Fruit fly (Drosophila melanogaster) whole organism, embryonic: ENCODE results near the gene Awh.

ENCODE experiments used
- Bdp1 ChIP-seq: fragments of 200-800 bp; sonication (Bioruptor generic); optimal IDR thresholded peaks from 3 replicates; lab custom pipeline; 2016; ENCODE audit warnings: missing biosample characterization, missing genetic modification characterization
- CG11085 ChIP-seq: fragments of 200-800 bp; sonication (Bioruptor generic); IDR thresholded peaks from 2 replicates; pipeline ENCODE4 v1.3.6; 2022; ENCODE audit warnings: missing biosample characterization, missing genetic modification characterization
- CG11504 ChIP-seq: fragments of 200-800 bp; sonication (Bioruptor generic); optimal IDR thresholded peaks from 3 replicates; lab custom pipeline; 2019; ENCODE audit warnings: missing biosample characterization, mild to moderate bottlenecking, missing genetic modification characterization, moderate library complexity
- CG12299 ChIP-seq: fragments of 200-800 bp; sonication (Bioruptor generic); optimal IDR thresholded peaks from 2 replicates; lab custom pipeline; 2018; ENCODE audit warnings: missing biosample characterization, mild to moderate bottlenecking, missing genetic modification characterization
- CG13424 ChIP-seq: fragments of 200-800 bp; sonication (Bioruptor generic); optimal IDR thresholded peaks from 2 replicates; lab custom pipeline; 2019; ENCODE audit warnings: missing biosample characterization, mild to moderate bottlenecking, missing genetic modification characterization, moderate library complexity
- CG13775 ChIP-seq: fragments of 200-800 bp; sonication (Bioruptor generic); optimal IDR thresholded peaks from 3 replicates; lab custom pipeline; 2017; ENCODE audit warnings: missing biosample characterization, mild to moderate bottlenecking, missing genetic modification characterization
- CG17328 ChIP-seq: fragments of 200-800 bp; sonication (Bioruptor generic); IDR thresholded peaks from 2 replicates; pipeline ENCODE4 v1.3.6; 2022; ENCODE audit warnings: missing biosample characterization, missing genetic modification characterization
- CG17361 ChIP-seq: fragments of 200-800 bp; sonication (Bioruptor generic); IDR thresholded peaks from 3 replicates; pipeline ENCODE4 v1.3.6; 2022; ENCODE audit warnings: missing biosample characterization, missing genetic modification characterization
- CG17568 ChIP-seq: fragments of 200-800 bp; sonication (Bioruptor generic); optimal IDR thresholded peaks from 2 replicates; lab custom pipeline; 2018; ENCODE audit warnings: missing biosample characterization, mild to moderate bottlenecking, missing genetic modification characterization, moderate library complexity
- CG18476 ChIP-seq: fragments of 200-800 bp; sonication (Bioruptor generic); optimal IDR thresholded peaks from 2 replicates; lab custom pipeline; 2016; ENCODE audit warnings: missing biosample characterization, mild to moderate bottlenecking, missing genetic modification characterization
- CG3163 ChIP-seq: fragments of 200-800 bp; sonication (Bioruptor generic); optimal IDR thresholded peaks from 3 replicates; lab custom pipeline; 2016; ENCODE audit warnings: missing biosample characterization, missing genetic modification characterization
- CG34376 ChIP-seq: fragments of 200-800 bp; sonication (Bioruptor generic); optimal IDR thresholded peaks from 2 replicates; lab custom pipeline; 2018; ENCODE audit warnings: missing biosample characterization, mild to moderate bottlenecking, missing genetic modification characterization
- CG4730 ChIP-seq: fragments of 200-800 bp; sonication (Bioruptor generic); IDR thresholded peaks from 2 replicates; pipeline ENCODE4 v1.3.6; 2022; ENCODE audit warnings: missing biosample characterization, missing genetic modification characterization
- CG7372 ChIP-seq: fragments of 200-800 bp; sonication (Bioruptor generic); IDR thresholded peaks from 2 replicates; pipeline ENCODE4 v1.3.6; 2022; ENCODE audit warnings: missing biosample characterization, missing genetic modification characterization
- CG7786 ChIP-seq: fragments of 200-800 bp; sonication (Bioruptor generic); optimal IDR thresholded peaks from 2 replicates; lab custom pipeline; 2016; ENCODE audit warnings: missing biosample characterization, missing genetic modification characterization
- CG8765 ChIP-seq: fragments of 200-800 bp; sonication (Bioruptor generic); IDR thresholded peaks from 2 replicates; pipeline ENCODE4 v1.3.6; 2022; ENCODE audit warnings: missing biosample characterization, missing genetic modification characterization
- Camta ChIP-seq: fragments of 200-800 bp; sonication (Bioruptor generic); optimal IDR thresholded peaks from 2 replicates; lab custom pipeline; 2016; ENCODE audit warnings: missing biosample characterization, missing genetic modification characterization
- Chrac-16 ChIP-seq: fragments of 200-800 bp; sonication (Bioruptor generic); optimal IDR thresholded peaks from 3 replicates; lab custom pipeline; 2016; ENCODE audit warnings: missing biosample characterization, missing genetic modification characterization
- D19A ChIP-seq: fragments of 200-800 bp; optimal IDR thresholded peaks from 3 replicates; lab custom pipeline; 2019; ENCODE audit warnings: missing biosample characterization, mild to moderate bottlenecking, missing genetic modification characterization, moderate library complexity
- Dref ChIP-seq: fragments of 200-800 bp; sonication (Bioruptor generic); IDR thresholded peaks from 2 replicates; pipeline ENCODE4 v1.3.6; 2022; ENCODE audit warnings: missing biosample characterization, missing genetic modification characterization
- Elba2 ChIP-seq: fragments of 200-800 bp; sonication (Bioruptor generic); optimal IDR thresholded peaks from 3 replicates; lab custom pipeline; 2016; ENCODE audit warnings: missing biosample characterization, missing genetic modification characterization
- Gug ChIP-seq: fragments of 200-800 bp; sonication (Bioruptor generic); IDR thresholded peaks from 4 replicates; pipeline ENCODE4 v1.3.6; 2022; ENCODE audit warnings: missing biosample characterization, missing genetic modification characterization
- Hr39 ChIP-seq: fragments of >200 bp; optimal IDR thresholded peaks from 2 replicates; lab custom pipeline; 2017
- Lhr ChIP-seq: fragments of 200-800 bp; sonication (Bioruptor generic); optimal IDR thresholded peaks from 3 replicates; lab custom pipeline; 2017; ENCODE audit warnings: mild to moderate bottlenecking, missing biosample characterization, missing genetic modification reagents, missing genetic modification characterization
- MBD-R2 ChIP-seq: fragments of 200-800 bp; sonication (Bioruptor generic); IDR thresholded peaks from 2 replicates; pipeline ENCODE4 v1.3.6; 2022; ENCODE audit warnings: missing biosample characterization, missing genetic modification characterization
- Med ChIP-seq: fragments of 200-800 bp; sonication (Bioruptor generic); peaks from one replicate; lab custom pipeline; 2016; ENCODE audit warnings: missing biosample characterization, missing genetic modification characterization, mild to moderate bottlenecking, inconsistent platforms, moderate library complexity
- Nf-YC ChIP-seq: fragments of 200-800 bp; optimal IDR thresholded peaks from 3 replicates; lab custom pipeline; 2019; ENCODE audit warnings: missing biosample characterization, mild to moderate bottlenecking, missing genetic modification characterization, moderate library complexity
- Ptx1 ChIP-seq: fragments of 200-800 bp; sonication (Bioruptor generic); IDR thresholded peaks from 2 replicates; pipeline ENCODE4 v1.3.6; 2022; ENCODE audit warnings: missing biosample characterization, missing genetic modification characterization
- Scr ChIP-seq: fragments of 200-800 bp; sonication (Bioruptor generic); IDR thresholded peaks from 2 replicates; pipeline ENCODE4 v1.3.6; 2022; ENCODE audit warnings: missing biosample characterization, missing genetic modification characterization; ENCODE audit not compliant: partially characterized antibody
- Ssrp ChIP-seq: fragments of 200-800 bp; sonication (Bioruptor generic); optimal IDR thresholded peaks from 2 replicates; lab custom pipeline; 2018; ENCODE audit warnings: missing biosample characterization, mild to moderate bottlenecking, missing genetic modification characterization, moderate library complexity
- Trl ChIP-seq, 3 experiments: fragments of >200 bp in 2 of 3; fragments of 200-800 bp in 1 of 3; sonication (Bioruptor generic) in 1 of 3; optimal IDR thresholded peaks; 2 replicates in 1 of 3; 3 replicates in 2 of 3; lab custom pipeline; 2016 to 2017; ENCODE audit warnings: missing biosample characterization in 1 of 3, missing genetic modification characterization in 1 of 3
- Usf ChIP-seq: fragments of 200-800 bp; sonication (Bioruptor generic); optimal IDR thresholded peaks from 2 replicates; lab custom pipeline; 2017; ENCODE audit warnings: missing genotype, missing biosample characterization, missing genetic modification characterization
- ac ChIP-seq: fragments of 200-800 bp; sonication (Bioruptor generic); optimal IDR thresholded peaks from 3 replicates; lab custom pipeline; 2017; ENCODE audit warnings: missing biosample characterization, mild to moderate bottlenecking, missing genetic modification characterization
- bab2 ChIP-seq: fragments of 200-800 bp; sonication (Bioruptor generic); optimal IDR thresholded peaks from 2 replicates; lab custom pipeline; 2016; ENCODE audit warnings: missing biosample characterization, missing genetic modification characterization
- br ChIP-seq: fragments of >200 bp; optimal IDR thresholded peaks from 2 replicates; lab custom pipeline; 2017
- btn ChIP-seq: fragments of 200-800 bp; sonication (Bioruptor generic); optimal IDR thresholded peaks from 2 replicates; lab custom pipeline; 2016; ENCODE audit warnings: missing biosample characterization, missing genetic modification characterization
- esg ChIP-seq: fragments of 200-800 bp; sonication (Bioruptor generic); conservative IDR thresholded peaks from 2 replicates; pipeline ENCODE4 v1.3.6; 2022; ENCODE audit warnings: missing biosample characterization, missing genetic modification characterization
- fd102C ChIP-seq: fragments of 200-800 bp; sonication (Bioruptor generic); optimal IDR thresholded peaks from 2 replicates; lab custom pipeline; 2018; ENCODE audit warnings: missing biosample characterization, mild to moderate bottlenecking, missing genetic modification characterization, moderate library complexity
- grau ChIP-seq: fragments of 200-800 bp; optimal IDR thresholded peaks from 3 replicates; lab custom pipeline; 2019; ENCODE audit warnings: missing biosample characterization, mild to moderate bottlenecking, missing genetic modification characterization, moderate library complexity
- lmd ChIP-seq: fragments of 200-800 bp; sonication (Bioruptor generic); IDR thresholded peaks from 2 replicates; pipeline ENCODE4 v1.3.6; 2022; ENCODE audit warnings: missing biosample characterization, missing genetic modification characterization
- lola ChIP-seq, 3 experiments: fragments of >200 bp in 2 of 3; fragments of 200-800 bp in 1 of 3; sonication (Bioruptor generic) in 1 of 3; optimal IDR thresholded peaks; 2 replicates each; lab custom pipeline; 2017 to 2019; ENCODE audit warnings: missing biosample characterization in 3 of 3, missing genetic modification characterization in 3 of 3, mild to moderate bottlenecking in 1 of 3, moderate library complexity in 1 of 3
- lov ChIP-seq, 2 experiments: fragments of 200-800 bp in 1 of 2; fragments of >200 bp in 1 of 2; sonication (Bioruptor generic) in 1 of 2; IDR thresholded peaks in 1 of 2; optimal IDR thresholded peaks in 1 of 2; 2 replicates in 1 of 2; 3 replicates in 1 of 2; pipeline versions ENCODE4 v1.3.6 to Lab custom; 2017 to 2022; ENCODE audit warnings: missing biosample characterization in 1 of 2, missing genetic modification characterization in 1 of 2
- pb ChIP-seq: fragments of 200-800 bp; sonication (Bioruptor generic); optimal IDR thresholded peaks from 3 replicates; lab custom pipeline; 2016; ENCODE audit warnings: missing biosample characterization, missing genetic modification characterization
- pum ChIP-seq: fragments of 200-800 bp; sonication (Bioruptor generic); optimal IDR thresholded peaks from 2 replicates; lab custom pipeline; 2016; ENCODE audit warnings: missing biosample characterization, missing genetic modification characterization
- pzg ChIP-seq: fragments of 200-800 bp; sonication (Bioruptor generic); optimal IDR thresholded peaks from 3 replicates; lab custom pipeline; 2018; ENCODE audit warnings: missing biosample characterization, mild to moderate bottlenecking, missing genetic modification characterization, moderate library complexity
- slbo ChIP-seq: fragments of 200-800 bp; sonication (Bioruptor generic); IDR thresholded peaks from 2 replicates; pipeline ENCODE4 v1.3.6; 2022; ENCODE audit warnings: missing biosample characterization, missing genetic modification characterization
- ssp ChIP-seq: fragments of 200-800 bp; sonication (Bioruptor generic); IDR thresholded peaks from 2 replicates; pipeline ENCODE4 v1.3.6; 2022; ENCODE audit warnings: missing biosample characterization, missing genetic modification characterization
- stc ChIP-seq: fragments of 200-800 bp; sonication (Bioruptor generic); IDR thresholded peaks from 2 replicates; pipeline ENCODE4 v1.3.6; 2022; ENCODE audit warnings: missing biosample characterization, missing genetic modification characterization
- trem ChIP-seq: fragments of 200-800 bp; optimal IDR thresholded peaks from 3 replicates; lab custom pipeline; 2019; ENCODE audit warnings: missing biosample characterization, mild to moderate bottlenecking, missing genetic modification characterization, moderate library complexity
- vnd ChIP-seq: fragments of 200-800 bp; sonication (Bioruptor generic); IDR thresholded peaks from 3 replicates; pipeline ENCODE4 v1.3.6; 2022; ENCODE audit warnings: missing biosample characterization, missing genetic modification characterization; ENCODE audit not compliant: partially characterized antibody
- zfh1 ChIP-seq: fragments of 200-800 bp; sonication (Bioruptor generic); IDR thresholded peaks from 3 replicates; pipeline ENCODE4 v1.3.6; 2022; ENCODE audit warnings: missing biosample characterization, missing genetic modification characterization

Gene Awh

dm6 chr3L:3875004-3875403, 29.0 kb downstream of the Awh start (continued):
- no peak for TF ChIP-seq btn
- no peak for TF ChIP-seq slbo (GFP tag; lab: Robert Waterston, UW)
- peak; percentile 65; the same call in 2 of the 3 replicates for TF ChIP-seq CG17361 (GFP tag; lab: Robert Waterston, UW)
- TF ChIP-seq ssp (GFP tag; lab: Robert Waterston, UW): peak; percentile 24; the same call in 1 of the 2 replicates
- peak; percentile 18; the same call in 1 of the 2 replicates for TF ChIP-seq lmd (GFP tag; lab: Robert Waterston, UW)
- no peak for TF ChIP-seq CG12299 (tag; lab: Kevin White, UChicago)
- no peak for TF ChIP-seq Nf-YC
- TF ChIP-seq zfh1 (GFP tag; lab: Robert Waterston, UW): peak; percentile 8; the same call in 1 of the 3 replicates
- TF ChIP-seq Ssrp (tag; lab: Kevin White, UChicago): peak; percentile 60
- peak; percentile 64 for TF ChIP-seq Med
- peak; percentile 29; the same call in 1 of the 2 replicates for TF ChIP-seq Ptx1 (GFP tag; lab: Robert Waterston, UW)
- TF ChIP-seq CG3163 (GFP tag; lab: Kevin White, UChicago): no peak
- TF ChIP-seq Lhr (GFP tag; lab: Kevin White, UChicago): peak; percentile 3
- TF ChIP-seq D19A (tag; lab: Kevin White, UChicago): peak; percentile 26
- TF ChIP-seq CG34376 (GFP tag; lab: Kevin White, UChicago): no peak
- peak; percentile 6 for TF ChIP-seq Bdp1 (GFP tag; lab: Kevin White, UChicago)
- TF ChIP-seq Dref (GFP tag; lab: Robert Waterston, UW): no peak
- TF ChIP-seq br (lab: Kevin White, UChicago): no peak
- peak; percentile 36 for TF ChIP-seq fd102C (GFP tag; lab: Kevin White, UChicago)
- TF ChIP-seq lov (optimal IDR thresholded peaks at IDR 0.05; lab: Kevin White, UChicago): no peak
- no peak for TF ChIP-seq lov (GFP tag; IDR thresholded peaks at IDR 0.05; lab: Robert Waterston, UW)
- peak; percentile 30 for TF ChIP-seq CG13424 (tag; lab: Kevin White, UChicago)
- TF ChIP-seq MBD-R2: no peak
- no peak for TF ChIP-seq pzg (GFP tag; lab: Kevin White, UChicago)
- TF ChIP-seq trem (tag; lab: Kevin White, UChicago): peak; percentile 28
- TF ChIP-seq esg (GFP tag; lab: Robert Waterston, UW): 0 out of 2 replicates have a peak, but pooled peaks have one; percentile 18
- TF ChIP-seq vnd: no peak
- peak; percentile 65 for TF ChIP-seq CG17328
- TF ChIP-seq lola (GFP tag; optimal IDR thresholded peaks at IDR 0.05; lab: Kevin White, UChicago): peak in 1 of 3 experiments; percentile 80
- 0 out of 2 replicates have a peak, but pooled peaks have one; percentile 17 for TF ChIP-seq CG7372 (GFP tag; lab: Robert Waterston, UW)
- peak; percentile 4 for TF ChIP-seq Elba2 (GFP tag; lab: Kevin White, UChicago)
- TF ChIP-seq pb: no peak
- TF ChIP-seq grau (tag; lab: Kevin White, UChicago): peak; percentile 53
- peak; percentile 38 for TF ChIP-seq CG11504
- TF ChIP-seq bab2: peak; percentile 27
- peak; percentile 55 for TF ChIP-seq Chrac-16 (GFP tag; lab: Kevin White, UChicago)
- TF ChIP-seq CG7786 (GFP tag; lab: Kevin White, UChicago): peak; percentile 17
- TF ChIP-seq CG18476 (GFP tag; lab: Kevin White, UChicago): peak; percentile 21
- TF ChIP-seq Usf (GFP tag; lab: Kevin White, UChicago): peak; percentile 21
- peak; percentile 22; the same call in 1 of the 4 replicates for TF ChIP-seq Gug
- peak; percentile 31; the same call in 1 of the 2 replicates for TF ChIP-seq stc (GFP tag; lab: Robert Waterston, UW)
- TF ChIP-seq Hr39: no peak
- TF ChIP-seq pum (GFP tag; lab: Kevin White, UChicago): peak; percentile 54
- TF ChIP-seq ac (GFP tag; lab: Kevin White, UChicago): peak; percentile 33
- TF ChIP-seq Trl (optimal IDR thresholded peaks at IDR 0.05; lab: Kevin White, UChicago): no peak
- TF ChIP-seq Trl (GFP tag; optimal IDR thresholded peaks at IDR 0.05; lab: Kevin White, UChicago): peak; percentile 29
- no peak for TF ChIP-seq CG17568 (GFP tag; lab: Kevin White, UChicago)
- TF ChIP-seq CG11085 (GFP tag; lab: Robert Waterston, UW): no peak
- TF ChIP-seq Camta (GFP tag; lab: Kevin White, UChicago): no peak
- TF ChIP-seq CG8765 (GFP tag; lab: Robert Waterston, UW): peak; percentile 69; the same call in 1 of the 2 replicates
- no peak for TF ChIP-seq Scr (GFP tag; lab: Robert Waterston, UW)
- peak; percentile 28 for TF ChIP-seq CG13775
- no peak for TF ChIP-seq CG4730 (GFP tag; lab: Robert Waterston, UW)
